Worm (Caenorhabditis elegans) whole organism, L3 larva: ENCODE results near the gene C28D4.7.

ENCODE experiments used
- R02D3.7 ChIP-seq: fragments of 150-350 bp; optimal IDR thresholded peaks from 2 replicates; lab custom pipeline; 2014; ENCODE audit warnings: missing biosample characterization, missing genetic modification characterization
- ZK546.5 ChIP-seq: sonication (generic microtip); optimal IDR thresholded peaks from 2 replicates; lab custom pipeline; 2017; ENCODE audit warnings: missing biosample characterization, missing genetic modification characterization
- aly-2 ChIP-seq: fragments of 150-350 bp; optimal IDR thresholded peaks from 2 replicates; lab custom pipeline; 2014; ENCODE audit warnings: missing biosample characterization, missing genetic modification characterization
- elt-1 ChIP-seq: fragments of 150-350 bp; optimal IDR thresholded peaks from 2 replicates; lab custom pipeline; 2014; ENCODE audit warnings: missing biosample characterization, missing genetic modification characterization
- jun-1 ChIP-seq: fragments of 150-350 bp; optimal IDR thresholded peaks from 2 replicates; lab custom pipeline; 2014; ENCODE audit warnings: missing biosample characterization, missing genetic modification reagents, missing genetic modification characterization
- lin-15B ChIP-seq: fragments of 150-350 bp; optimal IDR thresholded peaks from 2 replicates; lab custom pipeline; 2014; ENCODE audit warnings: missing biosample characterization, missing genetic modification characterization
- mdl-1 ChIP-seq: fragments of 150-350 bp; optimal IDR thresholded peaks from 2 replicates; lab custom pipeline; 2014; ENCODE audit warnings: missing biosample characterization, missing genetic modification characterization

ce11 chrIV:9766250-9766649, 23.3 kb upstream of the C28D4.7 start, which contains the start of gene ssp-36:
- TF ChIP-seq elt-1 (no peak), aly-2 (no peak), jun-1 (tag; lab: Kevin White, UChicago) (no peak), R02D3.7 (no peak), ZK546.5 (no peak), mdl-1 (tag; lab: Kevin White, UChicago) (no peak), lin-15B (tag; lab: Kevin White, UChicago) (no peak)
